Worm (Caenorhabditis elegans) whole organism, L1 larva: ENCODE data around the gene col-153.
A peak's percentile ranks its signal among the peaks of the same experiment; 100 is the strongest.

Experiments
- C04F5.9 ChIP-seq: sonication (generic microtip); optimal IDR thresholded peaks from 2 replicates; lab custom pipeline; 2016; ENCODE audit warnings: missing genetic modification characterization, missing compliant biosample characterization
- C16A3.4 ChIP-seq: fragments of 150-350 bp; optimal IDR thresholded peaks from 2 replicates; lab custom pipeline; 2014; ENCODE audit warnings: missing biosample characterization, missing genetic modification characterization
- C34B4.2 ChIP-seq: sonication (generic microtip); optimal IDR thresholded peaks from 2 replicates; lab custom pipeline; 2017; ENCODE audit warnings: mild to moderate bottlenecking, missing genetic modification characterization, missing compliant biosample characterization
- aha-1 ChIP-seq: fragments of 150-350 bp; optimal IDR thresholded peaks from 2 replicates; lab custom pipeline; 2014; ENCODE audit warnings: missing biosample characterization, missing genetic modification characterization
- alr-1 ChIP-seq: fragments of 200-800 bp; sonication (Bioruptor generic); optimal IDR thresholded peaks from 2 replicates; lab custom pipeline; 2018; ENCODE audit warnings: borderline replicate concordance, mild to moderate bottlenecking, missing genetic modification characterization, missing compliant biosample characterization
- ama-1 ChIP-seq: fragments of 150-350 bp; optimal IDR thresholded peaks from 2 replicates; lab custom pipeline; 2014
- ceh-8 ChIP-seq: fragments of 200-800 bp; sonication (Bioruptor generic); optimal IDR thresholded peaks from 2 replicates; lab custom pipeline; 2018; ENCODE audit warnings: mild to moderate bottlenecking, missing genetic modification characterization, moderate library complexity, missing compliant biosample characterization
- ceh-82 ChIP-seq, 3 experiments: fragments of 150-350 bp in 1 of 3; sonication (generic microtip) in 2 of 3; optimal IDR thresholded peaks; 2 replicates each; lab custom pipeline; 2014 to 2017; ENCODE audit warnings: missing biosample characterization in 3 of 3, missing genetic modification characterization in 3 of 3
- ceh-88 ChIP-seq: fragments of 200-800 bp; sonication (Bioruptor generic); IDR thresholded peaks from 2 replicates; pipeline ENCODE4 v1.3.6; 2022; ENCODE audit warnings: missing genetic modification characterization, missing compliant biosample characterization
- ceh-90 ChIP-seq: sonication (generic microtip); optimal IDR thresholded peaks from 2 replicates; lab custom pipeline; 2016; ENCODE audit warnings: missing genetic modification characterization, missing compliant biosample characterization
- dpl-1 ChIP-seq, 3 experiments: fragments of 150-350 bp in 2 of 3; sonication (generic microtip) in 1 of 3; optimal IDR thresholded peaks; 2 replicates each; lab custom pipeline; 2014 to 2017; ENCODE audit warnings: missing biosample characterization in 3 of 3, missing genetic modification characterization in 3 of 3, missing genetic modification reagents in 3 of 3
- efl-1 ChIP-seq, 4 experiments: fragments of 150-350 bp; optimal IDR thresholded peaks in 3 of 4; peaks in 1 of 4; 1 replicate in 1 of 4; 2 replicates in 3 of 4; lab custom pipeline; 2014; ENCODE audit warnings: missing biosample characterization in 2 of 4, missing genetic modification characterization in 2 of 4, missing genetic modification reagents in 2 of 4
- efl-3 ChIP-seq: fragments of 200-800 bp; sonication (Bioruptor generic); optimal IDR thresholded peaks from 2 replicates; lab custom pipeline; 2018; ENCODE audit warnings: mild to moderate bottlenecking, missing genetic modification characterization, missing compliant biosample characterization
- elt-2 ChIP-seq: sonication (generic microtip); optimal IDR thresholded peaks from 2 replicates; lab custom pipeline; 2016; ENCODE audit warnings: missing genetic modification characterization, mild to moderate bottlenecking, inconsistent platforms, missing compliant biosample characterization, missing genetic modification reagents
- ets-5 ChIP-seq: fragments of 200-800 bp; sonication (Bioruptor generic); IDR thresholded peaks from 2 replicates; pipeline ENCODE4 v1.3.6; 2022; ENCODE audit warnings: missing genetic modification characterization, missing compliant biosample characterization
- fos-1 ChIP-seq: fragments of 150-350 bp; optimal IDR thresholded peaks from 2 replicates; lab custom pipeline; 2014; ENCODE audit warnings: missing biosample characterization, missing genetic modification characterization
- hlh-17 ChIP-seq: fragments of 200-800 bp; sonication (Bioruptor generic); optimal IDR thresholded peaks from 2 replicates; lab custom pipeline; 2018; ENCODE audit warnings: missing genetic modification characterization, mild to moderate bottlenecking, missing compliant biosample characterization, moderate library complexity, borderline replicate concordance
- irx-1 ChIP-seq: sonication (generic microtip); optimal IDR thresholded peaks from 2 replicates; lab custom pipeline; 2016; ENCODE audit warnings: missing genetic modification characterization, missing compliant biosample characterization
- isw-1 ChIP-seq: fragments of 200-800 bp; sonication (Bioruptor generic); IDR thresholded peaks from 2 replicates; pipeline ENCODE4 v1.3.6; 2022; ENCODE audit warnings: missing genetic modification characterization, missing compliant biosample characterization
- jun-1 ChIP-seq: fragments of 150-350 bp; optimal IDR thresholded peaks from 2 replicates; lab custom pipeline; 2014; ENCODE audit warnings: missing biosample characterization, missing genetic modification reagents, missing genetic modification characterization
- lin-13 ChIP-seq: fragments of 150-350 bp; optimal IDR thresholded peaks from 2 replicates; lab custom pipeline; 2014; ENCODE audit warnings: missing biosample characterization, missing genetic modification reagents, missing genetic modification characterization
- lin-14 ChIP-seq: fragments of 200-800 bp; sonication (Bioruptor generic); optimal IDR thresholded peaks from 2 replicates; lab custom pipeline; 2018; ENCODE audit warnings: mild to moderate bottlenecking, missing genetic modification characterization, moderate library complexity, missing compliant biosample characterization
- lin-39 ChIP-seq: fragments of 150-350 bp; optimal IDR thresholded peaks from 2 replicates; lab custom pipeline; 2014; ENCODE audit warnings: missing biosample characterization, missing genetic modification reagents, missing genetic modification characterization
- lsy-2 ChIP-seq, 2 experiments: fragments of 150-350 bp; optimal IDR thresholded peaks; 2 replicates each; lab custom pipeline; 2014; ENCODE audit warnings: missing biosample characterization in 2 of 2, missing genetic modification characterization in 2 of 2
- mab-9 ChIP-seq: fragments of 200-800 bp; sonication (Bioruptor generic); IDR thresholded peaks from 2 replicates; pipeline ENCODE4 v1.3.6; 2022; ENCODE audit warnings: missing genetic modification reagents, missing genetic modification characterization, missing compliant biosample characterization
- mdl-1 ChIP-seq, 2 experiments: fragments of 150-350 bp; optimal IDR thresholded peaks; 2 replicates each; lab custom pipeline; 2014 to 2017; ENCODE audit warnings: missing biosample characterization in 2 of 2, missing genetic modification characterization in 2 of 2, inconsistent platforms in 1 of 2
- mef-2 ChIP-seq: fragments of 150-350 bp; optimal IDR thresholded peaks from 2 replicates; lab custom pipeline; 2014; ENCODE audit warnings: missing biosample characterization, missing genetic modification characterization
- nhr-11 ChIP-seq: fragments of 150-350 bp; optimal IDR thresholded peaks from 2 replicates; lab custom pipeline; 2014; ENCODE audit warnings: missing biosample characterization, missing genetic modification characterization
- nhr-19 ChIP-seq: fragments of 200-800 bp; sonication (Bioruptor generic); conservative IDR thresholded peaks from 2 replicates; pipeline ENCODE4 v1.3.6; 2022; ENCODE audit warnings: missing genetic modification characterization, missing compliant biosample characterization
- nhr-20 ChIP-seq: sonication (generic microtip); optimal IDR thresholded peaks from 2 replicates; lab custom pipeline; 2016; ENCODE audit warnings: mild to moderate bottlenecking, missing genetic modification characterization, missing compliant biosample characterization
- nhr-237 ChIP-seq: fragments of 150-350 bp; optimal IDR thresholded peaks from 2 replicates; lab custom pipeline; 2014; ENCODE audit warnings: missing biosample characterization, missing genetic modification characterization
- nhr-28 ChIP-seq: fragments of 150-350 bp; optimal IDR thresholded peaks from 2 replicates; lab custom pipeline; 2014; ENCODE audit warnings: missing biosample characterization, missing genetic modification characterization
- nhr-47 ChIP-seq: sonication (generic microtip); optimal IDR thresholded peaks from 2 replicates; lab custom pipeline; 2016; ENCODE audit warnings: mild to moderate bottlenecking, missing genetic modification characterization, moderate library complexity, missing compliant biosample characterization
- nhr-71 ChIP-seq: sonication (generic microtip); optimal IDR thresholded peaks from 2 replicates; lab custom pipeline; 2016; ENCODE audit warnings: mild to moderate bottlenecking, missing genetic modification characterization, moderate library complexity, missing compliant biosample characterization
- nhr-76 ChIP-seq: sonication (generic microtip); optimal IDR thresholded peaks from 2 replicates; lab custom pipeline; 2017; ENCODE audit warnings: missing biosample characterization, missing genetic modification characterization
- nhr-85 ChIP-seq: sonication (generic microtip); peaks from one replicate; lab custom pipeline; 2016; ENCODE audit warnings: missing genetic modification characterization, inconsistent platforms, missing compliant biosample characterization
- nhr-90 ChIP-seq: sonication (generic microtip); optimal IDR thresholded peaks from 2 replicates; lab custom pipeline; 2016; ENCODE audit warnings: mild to moderate bottlenecking, missing genetic modification characterization, missing compliant biosample characterization; ENCODE audit not compliant: poor library complexity
- pax-3 ChIP-seq: fragments of 200-800 bp; sonication (Bioruptor generic); optimal IDR thresholded peaks from 2 replicates; lab custom pipeline; 2018; ENCODE audit warnings: mild to moderate bottlenecking, missing genetic modification characterization, moderate library complexity, missing compliant biosample characterization
- pqm-1 ChIP-seq: sonication (generic microtip); optimal IDR thresholded peaks from 3 replicates; lab custom pipeline; 2017; ENCODE audit warnings: missing biosample characterization, missing genetic modification characterization
- rnt-1 ChIP-seq: sonication (generic microtip); optimal IDR thresholded peaks from 2 replicates; lab custom pipeline; 2016; ENCODE audit warnings: mild to moderate bottlenecking, missing genetic modification characterization, moderate library complexity, missing compliant biosample characterization
- snpc-4 ChIP-seq: fragments of 150-350 bp; optimal IDR thresholded peaks from 2 replicates; lab custom pipeline; 2014; ENCODE audit warnings: missing biosample characterization, missing genetic modification characterization
- sox-4 ChIP-seq: sonication (generic microtip); optimal IDR thresholded peaks from 2 replicates; lab custom pipeline; 2016; ENCODE audit warnings: missing genetic modification characterization, missing compliant biosample characterization
- sptf-1 ChIP-seq: fragments of 150-350 bp; optimal IDR thresholded peaks from 2 replicates; lab custom pipeline; 2014; ENCODE audit warnings: missing biosample characterization, missing genetic modification characterization
- swsn-7 ChIP-seq: sonication (generic microtip); optimal IDR thresholded peaks from 2 replicates; lab custom pipeline; 2016; ENCODE audit warnings: missing genetic modification characterization, missing compliant biosample characterization
- unc-30 ChIP-seq: sonication (generic microtip); optimal IDR thresholded peaks from 2 replicates; lab custom pipeline; 2017; ENCODE audit warnings: missing biosample characterization, missing genetic modification characterization
- unc-62 ChIP-seq: fragments of 150-350 bp; optimal IDR thresholded peaks from 2 replicates; lab custom pipeline; 2014; ENCODE audit warnings: missing biosample characterization, missing genetic modification reagents, missing genetic modification characterization
- unc-86 ChIP-seq: sonication (generic microtip); optimal IDR thresholded peaks from 2 replicates; lab custom pipeline; 2016; ENCODE audit warnings: missing genetic modification characterization, missing compliant biosample characterization
- unc-98 ChIP-seq: fragments of 200-800 bp; sonication (Bioruptor generic); IDR thresholded peaks from 2 replicates; pipeline ENCODE4 v1.3.6; 2022; ENCODE audit warnings: missing genetic modification characterization, missing compliant biosample characterization
- zag-1 ChIP-seq: fragments of 150-350 bp; optimal IDR thresholded peaks from 2 replicates; lab custom pipeline; 2014; ENCODE audit warnings: missing biosample characterization, missing genetic modification characterization
- zip-4 ChIP-seq: fragments of 200-800 bp; sonication (Bioruptor generic); optimal IDR thresholded peaks from 2 replicates; lab custom pipeline; 2018; ENCODE audit warnings: mild to moderate bottlenecking, missing genetic modification characterization, moderate library complexity, missing compliant biosample characterization
- ztf-11 ChIP-seq, 2 experiments: sonication (generic microtip); optimal IDR thresholded peaks; 2 replicates each; lab custom pipeline; 2016 to 2017; ENCODE audit warnings: missing genetic modification characterization in 2 of 2, missing biosample characterization in 1 of 2, missing compliant biosample characterization in 1 of 2
- ztf-4 ChIP-seq: fragments of 150-350 bp; optimal IDR thresholded peaks from 2 replicates; lab custom pipeline; 2014; ENCODE audit warnings: missing biosample characterization, missing genetic modification characterization

Gene col-153

ce11 chrV:10961448-10961870 is 11.8 kb downstream of the col-153 start (continued):
- peak; percentile 26 to 49 for TF ChIP-seq efl-1 (optimal IDR thresholded peaks at IDR 0.05; lab: Kevin White, UChicago)
- TF ChIP-seq efl-1 (GFP tag; optimal IDR thresholded peaks at IDR 0.05 in 1 of 2; lab: Kevin White, UChicago): peak; percentile 22 to 94
- TF ChIP-seq ceh-88: no peak
- no peak for TF ChIP-seq C34B4.2 (tag; lab: Kevin White, UChicago)
- no peak for TF ChIP-seq efl-3 (GFP tag; lab: Kevin White, UChicago)
- peak; percentile 61 for TF ChIP-seq ztf-4
- TF ChIP-seq lin-14 (GFP tag; lab: Kevin White, UChicago): peak; percentile 96
- TF ChIP-seq nhr-85 (tag; lab: Kevin White, UChicago): peak; percentile 70
- peak; percentile 74 for TF ChIP-seq ceh-8 (GFP tag; lab: Kevin White, UChicago)
- peak; percentile 92 for TF ChIP-seq nhr-71 (tag; lab: Kevin White, UChicago)
- no peak for TF ChIP-seq elt-2 (tag; lab: Kevin White, UChicago)
- peak; percentile 69 for TF ChIP-seq nhr-20 (tag; lab: Kevin White, UChicago)
- TF ChIP-seq nhr-28 (tag; lab: Kevin White, UChicago): no peak
- no peak for TF ChIP-seq hlh-17 (GFP tag; lab: Kevin White, UChicago)
- TF ChIP-seq unc-98 (GFP tag; lab: Robert Waterston, UW): no peak
- TF ChIP-seq snpc-4 (tag; lab: Kevin White, UChicago): peak; percentile 6
- TF ChIP-seq C04F5.9 (tag; lab: Kevin White, UChicago): no peak
- TF ChIP-seq swsn-7 (tag; lab: Kevin White, UChicago): peak; percentile 77
- no peak for TF ChIP-seq zag-1
- no peak for TF ChIP-seq nhr-11 (tag; lab: Kevin White, UChicago)
- TF ChIP-seq zip-4: peak; percentile 18
- TF ChIP-seq mdl-1 (tag; optimal IDR thresholded peaks at IDR 0.05; lab: Kevin White, UChicago): peak in 1 of 2 experiments; percentile 53
- peak; percentile 15 for TF ChIP-seq jun-1 (tag; lab: Kevin White, UChicago)
- TF ChIP-seq ceh-82 (tag; optimal IDR thresholded peaks at IDR 0.05; lab: Kevin White, UChicago): peak in 1 of 3 experiments; percentile 25
- TF ChIP-seq aha-1: no peak
- peak; percentile 44 for TF ChIP-seq isw-1 (GFP tag; lab: Robert Waterston, UW)
- TF ChIP-seq pqm-1 (tag; lab: Kevin White, UChicago): no peak
- peak; percentile 72 for TF ChIP-seq irx-1 (tag; lab: Kevin White, UChicago)
- no peak for TF ChIP-seq nhr-237 (tag; lab: Kevin White, UChicago)
- TF ChIP-seq mab-9 (GFP tag; lab: Robert Waterston, UW): 0 out of 2 replicates have a peak, but pooled peaks have one; percentile 37
- TF ChIP-seq nhr-19 (GFP tag; lab: Robert Waterston, UW): peak; percentile 99
- no peak for TF ChIP-seq lin-39
- TF ChIP-seq unc-86: peak; percentile 78
- TF ChIP-seq unc-62 (GFP tag; lab: Kevin White, UChicago): no peak
- no peak for TF ChIP-seq unc-30
- TF ChIP-seq lin-13 (GFP tag; lab: Kevin White, UChicago): no peak
- TF ChIP-seq ama-1 (lab: Kevin White, UChicago): no peak
- peak in 1 of 2 experiments; percentile 18 for TF ChIP-seq ztf-11 (tag; optimal IDR thresholded peaks at IDR 0.05; lab: Kevin White, UChicago)
- no peak for TF ChIP-seq mef-2
- TF ChIP-seq alr-1 (tag; lab: Kevin White, UChicago): no peak

- TF ChIP-seq mef-2 (peak; percentile 48), nhr-237 (tag; lab: Kevin White, UChicago) (peak; percentile 89), ceh-90 (tag; lab: Kevin White, UChicago) (no peak), lin-39 (peak; percentile 82), C04F5.9 (tag; lab: Kevin White, UChicago) (peak; percentile 53), lsy-2 (tag; optimal IDR thresholded peaks at IDR 0.05; lab: Kevin White, UChicago) (peak; percentile 94 to 97), nhr-47 (peak; percentile 96), lin-13 (GFP tag; lab: Kevin White, UChicago) (peak; percentile 95), rnt-1 (tag; lab: Kevin White, UChicago) (peak; percentile 96), fos-1 (tag; lab: Kevin White, UChicago) (peak; percentile 93), pax-3 (peak; percentile 91), nhr-76 (tag; lab: Kevin White, UChicago) (peak; percentile 15), unc-30 (no peak), nhr-90 (tag; lab: Kevin White, UChicago) (peak; percentile 96), zip-4 (peak; percentile 85), sptf-1 (tag; lab: Kevin White, UChicago) (no peak), nhr-28 (tag; lab: Kevin White, UChicago) (no peak), C16A3.4 (peak; percentile 98), ets-5 (no peak), dpl-1 (GFP tag; optimal IDR thresholded peaks at IDR 0.05; lab: Kevin White, UChicago) (peak; percentile 95 to 96 (median 95)), sox-4 (peak; percentile 86), nhr-85 (tag; lab: Kevin White, UChicago) (peak; percentile 98)
Observed at ce11 chrV:10965501-10965900, 15.9 kb downstream of the col-153 start, which contains the start of the genes ctf-4 and eef-1G. Gene ctf-4, minus strand, starts transcription at chrV:10965539. Gene eef-1G, plus strand, starts transcription at chrV:10965719.
